Worm (Caenorhabditis elegans): ENCODE results near the gene bus-18.

DNA sequence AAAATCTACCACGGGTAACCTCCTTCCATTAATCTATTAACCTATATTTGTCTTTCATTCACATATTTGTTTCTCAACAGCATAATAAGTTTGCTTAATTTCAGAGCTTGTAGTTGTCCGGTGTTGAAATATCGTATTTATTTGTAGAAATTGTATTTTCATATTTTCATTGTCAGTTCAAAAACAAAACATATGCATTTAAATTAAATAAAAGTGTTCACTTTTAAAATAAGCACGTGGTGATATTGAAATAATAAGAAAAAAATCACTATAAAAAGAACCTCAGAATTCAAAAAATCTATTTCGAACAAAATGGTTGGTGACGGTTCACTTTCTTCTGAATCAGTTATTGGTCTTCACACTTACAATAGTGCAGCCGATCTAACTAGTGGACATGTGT is 14.9 kb upstream of the bus-18 start, which contains the start of gene T04F3.3:
- TF ChIP-seq hmbx-1 (tag; optimal IDR thresholded peaks at IDR 0.05): no peak
- no peak for TF ChIP-seq F13C5.2 (tag; optimal IDR thresholded peaks at IDR 0.05)
- no peak for TF ChIP-seq ama-1 (optimal IDR thresholded peaks at IDR 0.05)
- no peak for TF ChIP-seq hnd-1 (tag; optimal IDR thresholded peaks at IDR 0.05)
